Worm (Caenorhabditis elegans) whole organism, mixed stage, embryonic: Measurements from ENCODE around the gene C06E2.9.

Source experiments
- M03D4.4 ChIP-seq: sonication (generic microtip); optimal IDR thresholded peaks from 2 replicates; lab custom pipeline; 2017; ENCODE audit warnings: mild to moderate bottlenecking, missing genetic modification characterization, missing compliant biosample characterization
- bed-3 ChIP-seq: fragments of 200-800 bp; sonication (Bioruptor generic); optimal IDR thresholded peaks from 3 replicates; lab custom pipeline; 2018; ENCODE audit warnings: mild to moderate bottlenecking, missing genetic modification characterization, moderate library complexity, missing compliant biosample characterization
- blmp-1 ChIP-seq: fragments of 150-350 bp; optimal IDR thresholded peaks from 2 replicates; lab custom pipeline; 2014; ENCODE audit warnings: missing biosample characterization, missing genetic modification characterization
- ceh-39 ChIP-seq: fragments of 150-350 bp; optimal IDR thresholded peaks from 2 replicates; lab custom pipeline; 2014; ENCODE audit warnings: missing biosample characterization, missing genetic modification characterization
- ceh-83 ChIP-seq: fragments of 200-800 bp; sonication (Bioruptor generic); optimal IDR thresholded peaks from 2 replicates; lab custom pipeline; 2018; ENCODE audit warnings: mild to moderate bottlenecking, missing genetic modification characterization, missing compliant biosample characterization
- ces-1 ChIP-seq: fragments of 150-350 bp; optimal IDR thresholded peaks from 2 replicates; lab custom pipeline; 2014; ENCODE audit warnings: missing biosample characterization, missing genetic modification reagents, missing genetic modification characterization
- cnd-1 ChIP-seq: fragments of 200-800 bp; sonication (Bioruptor generic); optimal IDR thresholded peaks from 2 replicates; lab custom pipeline; 2018; ENCODE audit warnings: mild to moderate bottlenecking, missing genetic modification characterization, missing compliant biosample characterization
- drap-1 ChIP-seq: fragments of 200-800 bp; sonication (Bioruptor generic); optimal IDR thresholded peaks from 3 replicates; lab custom pipeline; 2018; ENCODE audit warnings: mild to moderate bottlenecking, missing genetic modification characterization, missing compliant biosample characterization
- elt-1 ChIP-seq: sonication (generic microtip); optimal IDR thresholded peaks from 2 replicates; lab custom pipeline; 2017; ENCODE audit warnings: missing genetic modification characterization, mild to moderate bottlenecking, missing compliant biosample characterization, antibody characterized with exemption, moderate library complexity, borderline replicate concordance; ENCODE audit not compliant: insufficient read depth
- elt-3 ChIP-seq: fragments of 150-350 bp; optimal IDR thresholded peaks from 2 replicates; lab custom pipeline; 2014; ENCODE audit warnings: missing biosample characterization, missing genetic modification characterization
- flh-1 ChIP-seq: fragments of 200-800 bp; sonication (Bioruptor generic); optimal IDR thresholded peaks from 2 replicates; lab custom pipeline; 2018; ENCODE audit warnings: mild to moderate bottlenecking, missing genetic modification characterization, moderate library complexity, missing compliant biosample characterization
- ham-2 ChIP-seq: fragments of 200-800 bp; sonication (Bioruptor generic); optimal IDR thresholded peaks from 2 replicates; lab custom pipeline; 2018; ENCODE audit warnings: mild to moderate bottlenecking, missing genetic modification characterization, missing compliant biosample characterization
- hlh-1 ChIP-seq: fragments of 150-350 bp; optimal IDR thresholded peaks from 2 replicates; lab custom pipeline; 2014; ENCODE audit warnings: missing biosample characterization, missing genetic modification reagents, missing genetic modification characterization
- lin-13 ChIP-seq: fragments of 150-350 bp; optimal IDR thresholded peaks from 2 replicates; lab custom pipeline; 2014; ENCODE audit warnings: missing biosample characterization, missing genetic modification characterization
- lin-32 ChIP-seq: fragments of 200-800 bp; sonication (Bioruptor generic); optimal IDR thresholded peaks from 2 replicates; lab custom pipeline; 2018; ENCODE audit warnings: mild to moderate bottlenecking, missing genetic modification characterization, missing compliant biosample characterization
- lsy-2 ChIP-seq: fragments of 150-350 bp; optimal IDR thresholded peaks from 2 replicates; lab custom pipeline; 2014; ENCODE audit warnings: missing biosample characterization, missing genetic modification characterization
- mab-5 ChIP-seq: fragments of 150-350 bp; optimal IDR thresholded peaks from 2 replicates; lab custom pipeline; 2014; ENCODE audit warnings: missing biosample characterization, missing genetic modification characterization
- mep-1 ChIP-seq: fragments of 150-350 bp; optimal IDR thresholded peaks from 2 replicates; lab custom pipeline; 2017; ENCODE audit warnings: missing biosample characterization, missing genetic modification reagents, missing genetic modification characterization, inconsistent platforms
- mls-2 ChIP-seq: sonication (generic microtip); optimal IDR thresholded peaks from 2 replicates; lab custom pipeline; 2016; ENCODE audit warnings: mild to moderate bottlenecking, missing genetic modification characterization, moderate library complexity, missing compliant biosample characterization
- nhr-12 ChIP-seq: fragments of 150-350 bp; optimal IDR thresholded peaks from 2 replicates; lab custom pipeline; 2014; ENCODE audit warnings: missing biosample characterization, missing genetic modification characterization
- nhr-2 ChIP-seq: fragments of 150-350 bp; optimal IDR thresholded peaks from 2 replicates; lab custom pipeline; 2014; ENCODE audit warnings: missing biosample characterization, missing genetic modification characterization
- nhr-237 ChIP-seq: fragments of 150-350 bp; optimal IDR thresholded peaks from 2 replicates; lab custom pipeline; 2014; ENCODE audit warnings: missing biosample characterization, missing genetic modification characterization
- nhr-28 ChIP-seq: fragments of 150-350 bp; optimal IDR thresholded peaks from 2 replicates; lab custom pipeline; 2014; ENCODE audit warnings: missing biosample characterization, missing genetic modification characterization
- nhr-76 ChIP-seq: sonication (generic microtip); optimal IDR thresholded peaks from 2 replicates; lab custom pipeline; 2017; ENCODE audit warnings: missing biosample characterization, missing genetic modification characterization
- pha-4 ChIP-seq: fragments of 150-350 bp; optimal IDR thresholded peaks from 2 replicates; lab custom pipeline; 2018; ENCODE audit warnings: missing biosample characterization, missing genetic modification reagents, missing genetic modification characterization
- sem-2 ChIP-seq: fragments of 200-800 bp; sonication (Bioruptor generic); optimal IDR thresholded peaks from 2 replicates; lab custom pipeline; 2018; ENCODE audit warnings: mild to moderate bottlenecking, missing genetic modification characterization, missing compliant biosample characterization
- snpc-4 ChIP-seq: fragments of 150-350 bp; optimal IDR thresholded peaks from 2 replicates; lab custom pipeline; 2014; ENCODE audit warnings: missing biosample characterization, missing genetic modification characterization
- sptf-1 ChIP-seq: sonication (generic microtip); optimal IDR thresholded peaks from 2 replicates; lab custom pipeline; 2017; ENCODE audit warnings: mild to moderate bottlenecking, missing genetic modification characterization, moderate library complexity, missing compliant biosample characterization
- tbx-8 ChIP-seq: fragments of 200-800 bp; sonication (Bioruptor generic); optimal IDR thresholded peaks from 2 replicates; lab custom pipeline; 2018; ENCODE audit warnings: mild to moderate bottlenecking, missing genetic modification characterization, moderate library complexity, missing compliant biosample characterization
- unc-120 ChIP-seq: sonication (generic microtip); optimal IDR thresholded peaks from 2 replicates; lab custom pipeline; 2017; ENCODE audit warnings: missing genetic modification characterization, missing compliant biosample characterization; ENCODE audit not compliant: poor library complexity, severe bottlenecking
- unc-39 ChIP-seq: fragments of 150-350 bp; optimal IDR thresholded peaks from 2 replicates; lab custom pipeline; 2014; ENCODE audit warnings: missing biosample characterization, missing genetic modification characterization
- unc-62 ChIP-seq: fragments of 150-350 bp; optimal IDR thresholded peaks from 2 replicates; lab custom pipeline; 2014; ENCODE audit warnings: missing biosample characterization, missing genetic modification reagents, missing genetic modification characterization
- zip-8 ChIP-seq: fragments of 150-350 bp; optimal IDR thresholded peaks from 2 replicates; lab custom pipeline; 2014; ENCODE audit warnings: missing biosample characterization, missing genetic modification characterization
- ztf-11 ChIP-seq: fragments of 150-350 bp; optimal IDR thresholded peaks from 2 replicates; lab custom pipeline; 2014; ENCODE audit warnings: missing biosample characterization, missing genetic modification characterization

Gene C06E2.9

DNA sequence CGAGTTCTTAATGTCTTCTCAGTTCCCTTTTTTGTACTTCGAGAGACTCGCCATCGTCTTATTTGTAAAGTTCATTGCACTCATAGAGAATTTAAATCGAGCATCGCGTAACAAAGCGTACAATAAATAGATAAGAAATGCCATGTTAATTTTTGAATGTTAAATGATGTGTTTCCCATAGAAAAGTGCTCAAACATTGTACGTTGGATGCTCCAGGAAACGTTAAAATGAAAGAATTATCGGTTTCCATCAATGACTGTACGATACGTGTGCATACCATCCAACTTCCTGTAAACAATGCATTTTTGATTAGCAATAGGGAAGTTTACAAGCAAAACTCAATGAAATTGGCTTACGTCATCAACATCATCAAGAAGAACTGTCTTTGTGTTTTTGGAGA is 40.4 kb upstream of the C06E2.9 start:
- TF ChIP-seq nhr-76 (tag; lab: Kevin White, UChicago) (no peak), unc-62 (GFP tag; lab: Kevin White, UChicago) (no peak), mls-2 (no peak), M03D4.4 (tag; lab: Kevin White, UChicago) (no peak), tbx-8 (GFP tag; lab: Kevin White, UChicago) (no peak), flh-1 (no peak)

DNA sequence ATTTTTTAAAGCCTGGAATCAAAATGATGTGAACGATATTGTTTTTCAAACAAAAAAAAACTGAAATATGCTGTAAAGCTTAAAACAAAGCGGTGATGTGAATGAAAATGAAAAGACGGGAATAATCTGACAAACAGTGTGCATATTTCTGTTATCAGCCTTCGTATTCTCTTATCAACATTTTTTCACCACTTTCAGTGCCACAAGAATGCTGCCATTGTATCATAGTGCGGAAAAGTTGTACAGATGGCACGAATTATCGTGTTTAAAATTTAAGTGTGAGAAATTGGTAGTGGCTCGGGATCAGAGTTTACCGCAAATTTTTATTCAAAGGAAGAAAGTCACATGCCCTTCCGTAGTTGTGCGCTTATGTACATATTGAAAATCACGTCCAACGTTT is 36.6 kb upstream of the C06E2.9 start, which contains the start of gene ifd-1:
ifd-1 (minus strand) TSS at position 12 of the 400 bp plus-strand sequence.
- TF ChIP-seq sem-2 (GFP tag; lab: Kevin White, UChicago) = no peak
- TF ChIP-seq ceh-39 (tag; lab: Kevin White, UChicago) = no peak

DNA sequence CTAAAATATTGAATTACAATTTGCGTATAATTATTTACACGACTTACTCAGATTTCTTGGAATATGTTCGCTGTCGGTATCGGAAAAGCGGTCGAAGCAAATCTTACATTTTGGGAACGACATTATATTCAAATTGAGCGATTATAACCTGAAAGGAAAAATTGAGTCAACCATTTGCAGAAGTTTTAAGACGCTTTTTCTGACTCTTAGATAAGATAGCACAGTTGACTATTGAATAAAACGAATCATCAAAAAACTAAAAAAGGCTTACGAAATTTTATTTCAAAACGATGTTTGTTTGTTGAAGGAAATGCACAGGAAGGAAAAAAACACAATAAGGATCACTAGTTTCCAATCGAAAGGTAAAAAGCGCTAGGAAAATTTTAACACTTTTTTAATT is 32.7 kb upstream of the C06E2.9 start, which contains the start of gene rcs-1:
rcs-1 (minus strand) TSS at position 176 of the 400 bp plus-strand sequence.
- TF ChIP-seq lin-32 (GFP tag; lab: Kevin White, UChicago) (no peak), hlh-1 (tag; lab: Kevin White, UChicago) (no peak), elt-1 (no peak), elt-3 (tag; lab: Kevin White, UChicago) (no peak), ces-1 (GFP tag; lab: Kevin White, UChicago) (no peak), ceh-39 (tag; lab: Kevin White, UChicago) (no peak), ceh-83 (GFP tag; lab: Kevin White, UChicago) (no peak), cnd-1 (tag; lab: Kevin White, UChicago) (no peak), drap-1 (GFP tag; lab: Kevin White, UChicago) (no peak), blmp-1 (tag; lab: Kevin White, UChicago) (no peak), bed-3 (no peak), lsy-2 (tag; lab: Kevin White, UChicago) (no peak), ham-2 (GFP tag; lab: Kevin White, UChicago) (no peak), tbx-8 (GFP tag; lab: Kevin White, UChicago) (no peak), M03D4.4 (tag; lab: Kevin White, UChicago) (no peak), nhr-237 (no peak), lin-13 (tag; lab: Kevin White, UChicago) (no peak), nhr-12 (tag; lab: Kevin White, UChicago) (no peak), unc-39 (tag; lab: Kevin White, UChicago) (no peak)

DNA sequence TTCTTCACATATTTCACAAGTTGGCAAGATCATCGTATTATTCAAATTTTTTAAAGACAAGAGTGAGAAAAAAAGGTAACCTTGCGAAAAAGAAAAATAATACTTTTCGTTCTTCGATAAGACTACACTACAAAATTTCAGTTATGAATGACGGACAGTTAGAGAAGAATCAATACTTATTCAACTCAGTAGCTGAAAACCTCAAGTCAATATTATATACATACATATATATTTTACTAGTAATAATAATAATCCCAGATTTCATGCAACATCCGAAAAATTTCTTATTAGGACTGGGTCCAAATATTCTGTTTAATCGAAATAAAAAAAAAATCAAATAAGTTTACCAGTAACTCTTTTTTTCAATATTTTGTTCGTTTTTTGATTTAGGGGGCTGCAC is 29.9 kb upstream of the C06E2.9 start, which contains the start of gene C28G1.6:
C28G1.6 (minus strand) TSS at position 101 of the 400 bp plus-strand sequence.
- TF ChIP-seq cnd-1 (tag; lab: Kevin White, UChicago) = no peak
- TF ChIP-seq, all 35 proteins: peak for 0

DNA sequence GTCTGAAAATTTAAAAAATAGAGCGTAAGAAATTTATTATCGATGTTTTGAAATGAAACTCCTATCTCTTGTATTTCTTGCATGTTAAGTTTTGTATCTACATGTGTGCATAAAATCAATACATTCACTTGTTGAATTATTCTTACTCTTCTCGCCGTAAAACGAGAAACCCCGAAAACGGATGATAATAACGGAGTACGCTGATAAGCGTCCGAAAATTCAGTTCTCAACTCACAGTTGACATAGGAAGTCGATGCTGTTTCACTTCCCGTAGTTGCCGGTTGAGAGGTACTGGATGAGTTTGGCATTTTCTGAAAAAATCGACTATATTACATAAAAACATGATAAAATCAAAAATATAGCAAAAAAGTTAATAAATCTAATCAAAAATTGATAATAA is 25.7 kb upstream of the C06E2.9 start, which contains the start of gene sec-15:
sec-15 (minus strand) TSS at position 311 of the 400 bp plus-strand sequence.
- TF ChIP-seq zip-8 (tag; lab: Kevin White, UChicago) (no peak), sptf-1 (tag; lab: Kevin White, UChicago) (no peak), mab-5 (tag; lab: Kevin White, UChicago) (no peak), ham-2 (GFP tag; lab: Kevin White, UChicago) (no peak), nhr-2 (tag; lab: Kevin White, UChicago) (no peak), tbx-8 (GFP tag; lab: Kevin White, UChicago) (no peak), elt-3 (tag; lab: Kevin White, UChicago) (no peak)

DNA sequence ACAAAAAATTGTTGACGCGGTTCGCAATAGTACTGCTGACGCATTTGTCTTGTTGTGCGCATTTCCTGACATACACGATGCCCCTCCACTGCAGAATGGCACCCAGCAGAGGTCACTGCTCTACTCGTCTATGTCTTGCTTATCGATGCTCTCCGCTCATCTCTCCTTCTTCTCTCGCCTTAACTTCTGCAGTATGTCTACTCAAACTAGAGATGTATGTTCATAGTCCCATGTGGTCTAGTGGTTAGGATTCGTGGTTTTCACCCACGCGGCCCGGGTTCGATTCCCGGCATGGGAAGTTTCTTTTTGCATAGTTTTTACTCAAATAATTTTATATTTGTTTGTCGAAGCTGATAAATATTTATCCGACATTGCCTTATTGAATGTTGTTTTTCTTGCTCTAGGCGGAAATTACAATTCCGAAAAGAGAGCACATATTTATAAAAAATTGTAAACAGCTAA is 25.1 kb upstream of the C06E2.9 start, which contains the start of gene C28G1.2:
C28G1.2 (plus strand) TSS at position 130 of the 462 bp plus-strand sequence.
- TF ChIP-seq nhr-28 (tag; lab: Kevin White, UChicago) = peak; percentile 67
- peak; percentile 15 for TF ChIP-seq elt-3 (tag; lab: Kevin White, UChicago)
- no peak for TF ChIP-seq zip-8 (tag; lab: Kevin White, UChicago)
- TF ChIP-seq ceh-83 (GFP tag; lab: Kevin White, UChicago) = peak; percentile 98
- TF ChIP-seq drap-1 (GFP tag; lab: Kevin White, UChicago) = peak; percentile 98
- peak; percentile 65 for TF ChIP-seq pha-4
- peak; percentile 94 for TF ChIP-seq flh-1
- peak; percentile 93 for TF ChIP-seq ham-2 (GFP tag; lab: Kevin White, UChicago)
- TF ChIP-seq unc-62 (GFP tag; lab: Kevin White, UChicago) = peak; percentile 69
- peak; percentile 28 for TF ChIP-seq nhr-2 (tag; lab: Kevin White, UChicago)
- peak; percentile 69 for TF ChIP-seq ceh-39 (tag; lab: Kevin White, UChicago)
- TF ChIP-seq sptf-1 (tag; lab: Kevin White, UChicago) = peak; percentile 98
- peak; percentile 72 for TF ChIP-seq lin-13 (tag; lab: Kevin White, UChicago)
- peak; percentile 93 for TF ChIP-seq lin-32 (GFP tag; lab: Kevin White, UChicago)
- TF ChIP-seq nhr-76 (tag; lab: Kevin White, UChicago) = no peak
- peak; percentile 92 for TF ChIP-seq sem-2 (GFP tag; lab: Kevin White, UChicago)
- TF ChIP-seq hlh-1 (tag; lab: Kevin White, UChicago) = peak; percentile 69
- TF ChIP-seq ces-1 (GFP tag; lab: Kevin White, UChicago) = peak; percentile 78
- peak; percentile 98 for TF ChIP-seq unc-120 (tag; lab: Kevin White, UChicago)
- TF ChIP-seq nhr-12 (tag; lab: Kevin White, UChicago) = peak; percentile 68
- TF ChIP-seq M03D4.4 (tag; lab: Kevin White, UChicago) = peak; percentile 97
- TF ChIP-seq snpc-4 (tag; lab: Kevin White, UChicago) = no peak
- peak; percentile 94 for TF ChIP-seq tbx-8 (GFP tag; lab: Kevin White, UChicago)
- peak; percentile 33 for TF ChIP-seq elt-1
- TF ChIP-seq bed-3 = peak; percentile 90
- TF ChIP-seq unc-39 (tag; lab: Kevin White, UChicago) = peak; percentile 88
- peak; percentile 1 for TF ChIP-seq mab-5 (tag; lab: Kevin White, UChicago)
- peak; percentile 78 for TF ChIP-seq mep-1 (tag; lab: Kevin White, UChicago)
- peak; percentile 21 for TF ChIP-seq blmp-1 (tag; lab: Kevin White, UChicago)
- TF ChIP-seq ztf-11 (tag; lab: Kevin White, UChicago) = peak; percentile 51
- TF ChIP-seq cnd-1 (tag; lab: Kevin White, UChicago) = peak; percentile 97
- peak; percentile 79 for TF ChIP-seq lsy-2 (tag; lab: Kevin White, UChicago)
